In genomic region chrV:6211509-6211908, ce11 we compare ENCODE assay signal across 5 worm cellular contexts.
TF ChIP-seq lines count a peak whose summit lies in the region.

No protein-coding gene starts in this region.

TF ChIP-seq in whole organism, L1 larva, 84 proteins besides CTCF, POLR2A, EP300 and RAD21:
- no peak for TF ChIP-seq skn-1 (tag; optimal IDR thresholded peaks at IDR 0.05; lab: Kevin White, UChicago)
- no peak for TF ChIP-seq ceh-90 (tag; optimal IDR thresholded peaks at IDR 0.05; lab: Kevin White, UChicago)
- TF ChIP-seq nhr-12 (tag; optimal IDR thresholded peaks at IDR 0.05; lab: Kevin White, UChicago): no peak
- TF ChIP-seq nhr-90 (tag; optimal IDR thresholded peaks at IDR 0.05; lab: Kevin White, UChicago; ENCODE audit: poor library complexity): no peak
- no peak for TF ChIP-seq C04F5.9 (tag; optimal IDR thresholded peaks at IDR 0.05; lab: Kevin White, UChicago)
- TF ChIP-seq egl-27 (tag; optimal IDR thresholded peaks at IDR 0.05; lab: Kevin White, UChicago): no peak
- TF ChIP-seq swsn-7 (tag; optimal IDR thresholded peaks at IDR 0.05; lab: Kevin White, UChicago): no peak
- no peak for TF ChIP-seq efl-1 (optimal IDR thresholded peaks at IDR 0.05; lab: Kevin White, UChicago)
- peak in 1 of 2 experiments; percentile 89 for TF ChIP-seq efl-1 (GFP tag; optimal IDR thresholded peaks at IDR 0.05 in 1 of 2; lab: Kevin White, UChicago)
- peak; percentile 22 for TF ChIP-seq elt-2 (tag; optimal IDR thresholded peaks at IDR 0.05; lab: Kevin White, UChicago)
- no peak for TF ChIP-seq fos-1 (tag; optimal IDR thresholded peaks at IDR 0.05; lab: Kevin White, UChicago)
- TF ChIP-seq mdl-1 (tag; optimal IDR thresholded peaks at IDR 0.05; lab: Kevin White, UChicago): no peak
- TF ChIP-seq ceh-8 (GFP tag; optimal IDR thresholded peaks at IDR 0.05; lab: Kevin White, UChicago): no peak
- no peak for TF ChIP-seq nhr-20 (tag; optimal IDR thresholded peaks at IDR 0.05; lab: Kevin White, UChicago)
- TF ChIP-seq lin-14 (GFP tag; optimal IDR thresholded peaks at IDR 0.05; lab: Kevin White, UChicago): peak; percentile 13
- no peak for TF ChIP-seq lin-35 (GFP tag; optimal IDR thresholded peaks at IDR 0.05; lab: Kevin White, UChicago)

TF ChIP-seq in whole organism, L2 larva, 48 proteins besides CTCF, POLR2A, EP300 and RAD21:
- TF ChIP-seq fos-1 (tag; optimal IDR thresholded peaks at IDR 0.05; lab: Kevin White, UChicago) (peak; percentile 88), ama-1 (optimal IDR thresholded peaks at IDR 0.05; lab: Kevin White, UChicago) (no peak), mdl-1 (tag; optimal IDR thresholded peaks at IDR 0.05; lab: Kevin White, UChicago) (no peak)
TF ChIP-seq in whole organism, L2 larva: peak in this region for 1.

TF ChIP-seq in whole organism, L3 larva, 47 proteins besides CTCF, POLR2A, EP300 and RAD21:
- TF ChIP-seq skn-1 (tag; optimal IDR thresholded peaks at IDR 0.05; lab: Kevin White, UChicago): no peak
- no peak for TF ChIP-seq mml-1 (tag; optimal IDR thresholded peaks at IDR 0.05; lab: Kevin White, UChicago)
- TF ChIP-seq pqm-1 (tag; optimal IDR thresholded peaks at IDR 0.05; lab: Kevin White, UChicago): peak; percentile 86
- TF ChIP-seq elt-1 (tag; optimal IDR thresholded peaks at IDR 0.05; lab: Kevin White, UChicago): no peak
- TF ChIP-seq zag-1 (tag; optimal IDR thresholded peaks at IDR 0.05; lab: Kevin White, UChicago): no peak
- TF ChIP-seq nhr-12 (tag; optimal IDR thresholded peaks at IDR 0.05; lab: Kevin White, UChicago): no peak
- TF ChIP-seq jun-1 (tag; optimal IDR thresholded peaks at IDR 0.05; lab: Kevin White, UChicago): peak; percentile 26
- peak; percentile 32 for TF ChIP-seq nfya-1 (tag; optimal IDR thresholded peaks at IDR 0.05; lab: Kevin White, UChicago; ENCODE audit: insufficient read depth)
- peak; percentile 77 for TF ChIP-seq elt-2 (tag; optimal IDR thresholded peaks at IDR 0.05; lab: Kevin White, UChicago)
- peak; percentile 58 for TF ChIP-seq pha-4 (tag; optimal IDR thresholded peaks at IDR 0.05; lab: Kevin White, UChicago)
- TF ChIP-seq unc-39 (tag; optimal IDR thresholded peaks at IDR 0.05; lab: Kevin White, UChicago): no peak

TF ChIP-seq in whole organism, L4 larva, 104 proteins besides CTCF, POLR2A, EP300 and RAD21:
- no peak for TF ChIP-seq spr-1 (tag; optimal IDR thresholded peaks at IDR 0.05; lab: Kevin White, UChicago)
- TF ChIP-seq pqm-1 (tag; optimal IDR thresholded peaks at IDR 0.05; lab: Kevin White, UChicago): peak; percentile 92
- peak; percentile 65 for TF ChIP-seq dve-1 (tag; optimal IDR thresholded peaks at IDR 0.05; lab: Kevin White, UChicago; ENCODE audit: insufficient read depth)
- peak in 1 of 2 experiments; percentile 40 for TF ChIP-seq unc-62 (GFP tag; optimal IDR thresholded peaks at IDR 0.05 in 1 of 2; lab: Kevin White, UChicago)
- TF ChIP-seq unc-62 (tag; optimal IDR thresholded peaks at IDR 0.05; lab: Kevin White, UChicago): no peak
- peak; percentile 39 for TF ChIP-seq nhr-77 (tag; optimal IDR thresholded peaks at IDR 0.05; lab: Kevin White, UChicago)
- TF ChIP-seq nhr-111 (GFP tag; optimal IDR thresholded peaks at IDR 0.05; lab: Kevin White, UChicago): no peak
- TF ChIP-seq ces-1 (GFP tag; optimal IDR thresholded peaks at IDR 0.05; lab: Kevin White, UChicago): no peak
- no peak for TF ChIP-seq mdt-29 (GFP tag; IDR thresholded peaks at IDR 0.05; lab: Robert Waterston, UW)
- peak; percentile 52; the same call in 1 of the 2 replicates for TF ChIP-seq php-3 (GFP tag; IDR thresholded peaks at IDR 0.05; lab: Robert Waterston, UW)
- no peak for TF ChIP-seq nhr-25 (tag; optimal IDR thresholded peaks at IDR 0.05; lab: Kevin White, UChicago; ENCODE audit: borderline replicate concordance, insufficient read depth)
- TF ChIP-seq nhr-48 (tag; optimal IDR thresholded peaks at IDR 0.05; lab: Kevin White, UChicago): peak; percentile 47
- TF ChIP-seq nhr-11 (tag; optimal IDR thresholded peaks at IDR 0.05; lab: Kevin White, UChicago): no peak
- no peak for TF ChIP-seq ceh-20 (GFP tag; IDR thresholded peaks at IDR 0.05; lab: Robert Waterston, UW)
- peak; percentile 30 for TF ChIP-seq T20F7.1 (GFP tag; optimal IDR thresholded peaks at IDR 0.05; lab: Kevin White, UChicago)
- TF ChIP-seq hlh-30 (tag; optimal IDR thresholded peaks at IDR 0.05; lab: Kevin White, UChicago; ENCODE audit: insufficient read depth): peak; percentile 11
- TF ChIP-seq unc-130 (GFP tag; optimal IDR thresholded peaks at IDR 0.05; lab: Kevin White, UChicago): no peak
- peak; percentile 71 for TF ChIP-seq hlh-11 (tag; optimal IDR thresholded peaks at IDR 0.05; lab: Kevin White, UChicago)
- TF ChIP-seq mdl-1 (tag; optimal IDR thresholded peaks at IDR 0.05; lab: Kevin White, UChicago): peak in 1 of 2 experiments; percentile 33
- 0 out of 2 replicates have a peak, but pooled peaks have one; percentile 25 for TF ChIP-seq lin-1 (GFP tag; IDR thresholded peaks at IDR 0.05; lab: Robert Waterston, UW)
- no peak for TF ChIP-seq fkh-10 (GFP tag; optimal IDR thresholded peaks at IDR 0.05; lab: Kevin White, UChicago)
- TF ChIP-seq daf-16 (GFP tag; optimal IDR thresholded peaks at IDR 0.05; lab: Kevin White, UChicago): no peak
- TF ChIP-seq daf-16 (tag; optimal IDR thresholded peaks at IDR 0.05; lab: Kevin White, UChicago): peak; percentile 81
- TF ChIP-seq nhr-28 (tag; optimal IDR thresholded peaks at IDR 0.05; lab: Kevin White, UChicago): peak; percentile 78
- peak; percentile 76 for TF ChIP-seq mxl-3 (GFP tag; optimal IDR thresholded peaks at IDR 0.05; lab: Kevin White, UChicago)
- peak; percentile 74 for TF ChIP-seq dmd-6 (GFP tag; IDR thresholded peaks at IDR 0.05; lab: Robert Waterston, UW)

TF ChIP-seq in whole organism, young adult, 124 proteins besides CTCF, POLR2A, EP300 and RAD21:
- no peak for TF ChIP-seq tlf-1 (GFP tag; optimal IDR thresholded peaks at IDR 0.05; lab: Kevin White, UChicago)
- 0 out of 2 replicates have a peak, but pooled peaks have one; percentile 29 for TF ChIP-seq dox-1 (GFP tag; IDR thresholded peaks at IDR 0.05; lab: Robert Waterston, UW)
- no peak for TF ChIP-seq F49E8.2 (tag; optimal IDR thresholded peaks at IDR 0.05; lab: Kevin White, UChicago; ENCODE audit: insufficient read depth)
- TF ChIP-seq ccch-3 (GFP tag; optimal IDR thresholded peaks at IDR 0.05; lab: Kevin White, UChicago): no peak
- 0 out of 2 replicates have a peak, but pooled peaks have one; percentile 22 for TF ChIP-seq egl-44 (GFP tag; IDR thresholded peaks at IDR 0.05; lab: Robert Waterston, UW)
- no peak for TF ChIP-seq akir-1 (GFP tag; optimal IDR thresholded peaks at IDR 0.05; lab: Kevin White, UChicago)
- no peak for TF ChIP-seq cebp-1 (GFP tag; IDR thresholded peaks at IDR 0.05; lab: Robert Waterston, UW)
- peak; percentile 12 for TF ChIP-seq cebp-1 (tag; optimal IDR thresholded peaks at IDR 0.05; lab: Kevin White, UChicago)
- TF ChIP-seq Y53G8AR.9 (GFP tag; conservative IDR thresholded peaks at IDR 0.05; lab: Robert Waterston, UW): no peak
- no peak for TF ChIP-seq zim-3 (tag; optimal IDR thresholded peaks at IDR 0.05; lab: Kevin White, UChicago)
- TF ChIP-seq unc-62 (GFP tag; optimal IDR thresholded peaks at IDR 0.05; lab: Kevin White, UChicago): peak; percentile 19
- peak; percentile 20 for TF ChIP-seq ets-4 (GFP tag; optimal IDR thresholded peaks at IDR 0.05; lab: Kevin White, UChicago)
- TF ChIP-seq T07F8.4 (tag; optimal IDR thresholded peaks at IDR 0.05; lab: Kevin White, UChicago): no peak
- no peak for TF ChIP-seq ZK185.1 (tag; optimal IDR thresholded peaks at IDR 0.05; lab: Kevin White, UChicago; ENCODE audit: poor library complexity, severe bottlenecking)
- peak; percentile 89 for TF ChIP-seq nhr-80 (tag; optimal IDR thresholded peaks at IDR 0.05; lab: Kevin White, UChicago)
- TF ChIP-seq tbx-9 (tag; optimal IDR thresholded peaks at IDR 0.05; lab: Kevin White, UChicago; ENCODE audit: borderline replicate concordance): no peak
- TF ChIP-seq sea-2 (GFP tag; IDR thresholded peaks at IDR 0.05; lab: Robert Waterston, UW): no peak
- no peak for TF ChIP-seq F57C9.4 (tag; optimal IDR thresholded peaks at IDR 0.05; lab: Kevin White, UChicago)
- peak in 1 of 2 experiments; percentile 10 for TF ChIP-seq let-607 (tag; optimal IDR thresholded peaks at IDR 0.05; lab: Kevin White, UChicago)
- TF ChIP-seq ama-1 (optimal IDR thresholded peaks at IDR 0.05; lab: Kevin White, UChicago): no peak
- no peak for TF ChIP-seq ama-1 (GFP tag; optimal IDR thresholded peaks at IDR 0.05; lab: Kevin White, UChicago)
